Fruit fly (Drosophila melanogaster) whole organism, embryonic: ENCODE data around the gene CG5080.

Experiments
- Atf3 ChIP-seq: fragments of 200-800 bp; sonication (Bioruptor generic); optimal IDR thresholded peaks from 3 replicates; lab custom pipeline; 2016; ENCODE audit warnings: missing biosample characterization, missing genetic modification characterization
- B-H1 ChIP-seq: fragments of 200-800 bp; sonication (Bioruptor generic); IDR thresholded peaks from 3 replicates; pipeline ENCODE4 v1.3.6; 2022; ENCODE audit warnings: missing biosample characterization, missing genetic modification characterization
- CG10147 ChIP-seq: fragments of 200-800 bp; sonication (Bioruptor generic); optimal IDR thresholded peaks from 2 replicates; lab custom pipeline; 2019; ENCODE audit warnings: missing biosample characterization, mild to moderate bottlenecking, missing genetic modification characterization, moderate library complexity
- CG10565 ChIP-seq: fragments of 200-800 bp; sonication (Bioruptor generic); optimal IDR thresholded peaks from 3 replicates; lab custom pipeline; 2016; ENCODE audit warnings: missing biosample characterization, mild to moderate bottlenecking, missing genetic modification characterization
- CG11504 ChIP-seq: fragments of 200-800 bp; sonication (Bioruptor generic); optimal IDR thresholded peaks from 3 replicates; lab custom pipeline; 2019; ENCODE audit warnings: missing biosample characterization, mild to moderate bottlenecking, missing genetic modification characterization, moderate library complexity
- CG13123 ChIP-seq: fragments of 200-800 bp; sonication (Bioruptor generic); optimal IDR thresholded peaks from 2 replicates; lab custom pipeline; 2016; ENCODE audit warnings: missing biosample characterization, missing genetic modification characterization
- CG13894 ChIP-seq: fragments of 200-800 bp; sonication (Bioruptor generic); optimal IDR thresholded peaks from 3 replicates; lab custom pipeline; 2018; ENCODE audit warnings: missing biosample characterization, mild to moderate bottlenecking, missing genetic modification characterization, moderate library complexity
- CG15073 ChIP-seq: fragments of 200-800 bp; sonication (Bioruptor generic); optimal IDR thresholded peaks from 2 replicates; lab custom pipeline; 2016; ENCODE audit warnings: missing biosample characterization, missing genetic modification characterization
- CG1603 ChIP-seq: fragments of 200-800 bp; sonication (Bioruptor generic); optimal IDR thresholded peaks from 2 replicates; lab custom pipeline; 2019; ENCODE audit warnings: missing biosample characterization, mild to moderate bottlenecking, missing genetic modification characterization, moderate library complexity
- CG32772 ChIP-seq: fragments of 200-800 bp; sonication (Bioruptor generic); IDR thresholded peaks from 2 replicates; pipeline ENCODE4 v1.3.6; 2022; ENCODE audit warnings: missing biosample characterization, missing genetic modification characterization
- CG42726 ChIP-seq: fragments of 200-800 bp; sonication (Bioruptor generic); IDR thresholded peaks from 2 replicates; pipeline ENCODE4 v1.3.6; 2022; ENCODE audit warnings: missing biosample characterization, missing genetic modification characterization; ENCODE audit not compliant: partially characterized antibody
- CG4360 ChIP-seq: fragments of 200-800 bp; sonication (Bioruptor generic); IDR thresholded peaks from 2 replicates; pipeline ENCODE4 v1.3.6; 2022; ENCODE audit warnings: missing biosample characterization, missing genetic modification characterization
- CG4424 ChIP-seq: fragments of 200-800 bp; sonication (Bioruptor generic); optimal IDR thresholded peaks from 3 replicates; lab custom pipeline; 2016; ENCODE audit warnings: missing biosample characterization, missing genetic modification characterization
- CG5953 ChIP-seq: fragments of 200-800 bp; sonication (Bioruptor generic); IDR thresholded peaks from 2 replicates; pipeline ENCODE4 v1.3.6; 2022; ENCODE audit warnings: missing biosample characterization, missing genetic modification characterization
- CG6272 ChIP-seq: fragments of 200-800 bp; sonication (Bioruptor generic); IDR thresholded peaks from 2 replicates; pipeline ENCODE4 v1.3.6; 2022; ENCODE audit warnings: missing biosample characterization, missing genetic modification characterization
- CG6654 ChIP-seq: fragments of 200-800 bp; sonication (Bioruptor generic); optimal IDR thresholded peaks from 2 replicates; lab custom pipeline; 2017; ENCODE audit warnings: missing biosample characterization, mild to moderate bottlenecking, missing genetic modification characterization
- CG9797 ChIP-seq: fragments of 200-800 bp; sonication (Bioruptor generic); optimal IDR thresholded peaks from 3 replicates; lab custom pipeline; 2018; ENCODE audit warnings: missing biosample characterization, mild to moderate bottlenecking, missing genetic modification characterization
- D19A ChIP-seq: fragments of 200-800 bp; optimal IDR thresholded peaks from 3 replicates; lab custom pipeline; 2019; ENCODE audit warnings: missing biosample characterization, mild to moderate bottlenecking, missing genetic modification characterization, moderate library complexity
- ERR ChIP-seq: fragments of 200-800 bp; sonication (Bioruptor generic); optimal IDR thresholded peaks from 2 replicates; lab custom pipeline; 2016; ENCODE audit warnings: missing biosample characterization, missing genetic modification characterization
- Ets65A ChIP-seq: fragments of 200-800 bp; sonication (Bioruptor generic); peaks from one replicate; lab custom pipeline; 2016; ENCODE audit warnings: missing biosample characterization, missing genetic modification characterization
- Gsc ChIP-seq: fragments of 200-800 bp; sonication (Bioruptor generic); IDR thresholded peaks from 2 replicates; pipeline ENCODE4 v1.3.6; 2022; ENCODE audit warnings: missing biosample characterization, missing genetic modification characterization
- H2.0 ChIP-seq: fragments of 200-800 bp; sonication (Bioruptor generic); IDR thresholded peaks from 2 replicates; pipeline ENCODE4 v1.3.6; 2022; ENCODE audit warnings: missing biosample characterization, missing genetic modification characterization
- HLH54F ChIP-seq: fragments of 200-800 bp; sonication (Bioruptor generic); optimal IDR thresholded peaks from 3 replicates; lab custom pipeline; 2016; ENCODE audit warnings: missing biosample characterization, missing genetic modification characterization
- Mes4 ChIP-seq: fragments of 200-800 bp; sonication (Bioruptor generic); optimal IDR thresholded peaks from 2 replicates; lab custom pipeline; 2016; ENCODE audit warnings: missing biosample characterization, missing genetic modification characterization
- NC2β ChIP-seq: fragments of 200-800 bp; sonication (Bioruptor generic); optimal IDR thresholded peaks from 2 replicates; lab custom pipeline; 2016; ENCODE audit warnings: missing biosample characterization, missing genetic modification characterization
- Nf-YB ChIP-seq: fragments of 200-800 bp; sonication (Bioruptor generic); optimal IDR thresholded peaks from 3 replicates; lab custom pipeline; 2019; ENCODE audit warnings: missing biosample characterization, mild to moderate bottlenecking, missing genetic modification characterization, moderate library complexity
- Ravus ChIP-seq: fragments of 200-800 bp; sonication (Bioruptor generic); IDR thresholded peaks from 2 replicates; pipeline ENCODE4 v1.3.6; 2022; ENCODE audit warnings: missing biosample characterization, missing genetic modification characterization
- Sox100B ChIP-seq: fragments of 200-800 bp; sonication (Bioruptor generic); optimal IDR thresholded peaks from 3 replicates; lab custom pipeline; 2018; ENCODE audit warnings: missing biosample characterization, mild to moderate bottlenecking, missing genetic modification characterization
- Sox102F ChIP-seq: fragments of 200-800 bp; sonication (Bioruptor generic); optimal IDR thresholded peaks from 2 replicates; lab custom pipeline; 2018; ENCODE audit warnings: missing biosample characterization, mild to moderate bottlenecking, missing genetic modification characterization, moderate library complexity
- Spps ChIP-seq: fragments of 200-800 bp; sonication (Bioruptor generic); optimal IDR thresholded peaks from 2 replicates; lab custom pipeline; 2018; ENCODE audit warnings: missing biosample characterization, mild to moderate bottlenecking, missing genetic modification characterization
- chinmo ChIP-seq: fragments of 200-800 bp; sonication (Bioruptor generic); IDR thresholded peaks from 4 replicates; pipeline ENCODE4 v1.3.6; 2022; ENCODE audit warnings: missing biosample characterization, missing genetic modification characterization; ENCODE audit not compliant: partially characterized antibody
- dmrt99B ChIP-seq: fragments of 200-800 bp; sonication (Bioruptor generic); optimal IDR thresholded peaks from 2 replicates; lab custom pipeline; 2018; ENCODE audit warnings: missing biosample characterization, mild to moderate bottlenecking, missing genetic modification characterization, moderate library complexity
- exex ChIP-seq: fragments of 200-800 bp; sonication (Bioruptor generic); optimal IDR thresholded peaks from 4 replicates; lab custom pipeline; 2018; ENCODE audit warnings: missing biosample characterization, mild to moderate bottlenecking, missing genetic modification characterization, moderate library complexity
- gcm2 ChIP-seq: fragments of 200-800 bp; sonication (Bioruptor generic); optimal IDR thresholded peaks from 2 replicates; lab custom pipeline; 2016; ENCODE audit warnings: missing biosample characterization, missing genetic modification characterization
- kah ChIP-seq: fragments of 200-800 bp; sonication (Bioruptor generic); optimal IDR thresholded peaks from 2 replicates; lab custom pipeline; 2018; ENCODE audit warnings: missing biosample characterization, mild to moderate bottlenecking, missing genetic modification characterization
- kay ChIP-seq: fragments of 200-800 bp; sonication (Bioruptor generic); optimal IDR thresholded peaks from 2 replicates; lab custom pipeline; 2016; ENCODE audit warnings: missing biosample characterization, missing genetic modification characterization
- knrl ChIP-seq: fragments of 200-800 bp; sonication (Bioruptor generic); IDR thresholded peaks from 3 replicates; pipeline ENCODE4 v1.3.6; 2022; ENCODE audit warnings: missing biosample characterization, missing genetic modification characterization; ENCODE audit not compliant: partially characterized antibody
- lov ChIP-seq, 2 experiments: fragments of 200-800 bp in 1 of 2; fragments of >200 bp in 1 of 2; sonication (Bioruptor generic) in 1 of 2; IDR thresholded peaks in 1 of 2; optimal IDR thresholded peaks in 1 of 2; 2 replicates in 1 of 2; 3 replicates in 1 of 2; pipeline versions ENCODE4 v1.3.6 to Lab custom; 2017 to 2022; ENCODE audit warnings: missing biosample characterization in 1 of 2, missing genetic modification characterization in 1 of 2
- nau ChIP-seq: fragments of 200-800 bp; sonication (Bioruptor generic); optimal IDR thresholded peaks from 3 replicates; lab custom pipeline; 2017; ENCODE audit warnings: missing biosample characterization, mild to moderate bottlenecking, missing genetic modification characterization, missing genetic modification reagents
- org-1 ChIP-seq: fragments of 200-800 bp; sonication (Bioruptor generic); optimal IDR thresholded peaks from 2 replicates; lab custom pipeline; 2017; ENCODE audit warnings: missing biosample characterization, missing genetic modification characterization
- pan ChIP-seq, 4 experiments: fragments of >200 bp in 3 of 4; fragments of 200-800 bp in 1 of 4; sonication (Bioruptor generic) in 1 of 4; optimal IDR thresholded peaks in 3 of 4; IDR thresholded peaks in 1 of 4; 2 replicates each; pipeline versions ENCODE4 v1.3.6 to Lab custom; 2017 to 2022; ENCODE audit warnings: missing biosample characterization in 2 of 4, missing genetic modification characterization in 2 of 4, mixed read lengths in 1 of 4
- scrt ChIP-seq: fragments of 200-800 bp; sonication (Bioruptor generic); optimal IDR thresholded peaks from 2 replicates; lab custom pipeline; 2018; ENCODE audit warnings: missing biosample characterization, mild to moderate bottlenecking, missing genetic modification characterization, moderate library complexity
- slbo ChIP-seq: fragments of 200-800 bp; sonication (Bioruptor generic); IDR thresholded peaks from 2 replicates; pipeline ENCODE4 v1.3.6; 2022; ENCODE audit warnings: missing biosample characterization, missing genetic modification characterization
- vfl ChIP-seq: fragments of 200-800 bp; sonication (Bioruptor generic); optimal IDR thresholded peaks from 2 replicates; lab custom pipeline; 2016; ENCODE audit warnings: missing biosample characterization, missing genetic modification characterization

The CG5080 gene

DNA sequence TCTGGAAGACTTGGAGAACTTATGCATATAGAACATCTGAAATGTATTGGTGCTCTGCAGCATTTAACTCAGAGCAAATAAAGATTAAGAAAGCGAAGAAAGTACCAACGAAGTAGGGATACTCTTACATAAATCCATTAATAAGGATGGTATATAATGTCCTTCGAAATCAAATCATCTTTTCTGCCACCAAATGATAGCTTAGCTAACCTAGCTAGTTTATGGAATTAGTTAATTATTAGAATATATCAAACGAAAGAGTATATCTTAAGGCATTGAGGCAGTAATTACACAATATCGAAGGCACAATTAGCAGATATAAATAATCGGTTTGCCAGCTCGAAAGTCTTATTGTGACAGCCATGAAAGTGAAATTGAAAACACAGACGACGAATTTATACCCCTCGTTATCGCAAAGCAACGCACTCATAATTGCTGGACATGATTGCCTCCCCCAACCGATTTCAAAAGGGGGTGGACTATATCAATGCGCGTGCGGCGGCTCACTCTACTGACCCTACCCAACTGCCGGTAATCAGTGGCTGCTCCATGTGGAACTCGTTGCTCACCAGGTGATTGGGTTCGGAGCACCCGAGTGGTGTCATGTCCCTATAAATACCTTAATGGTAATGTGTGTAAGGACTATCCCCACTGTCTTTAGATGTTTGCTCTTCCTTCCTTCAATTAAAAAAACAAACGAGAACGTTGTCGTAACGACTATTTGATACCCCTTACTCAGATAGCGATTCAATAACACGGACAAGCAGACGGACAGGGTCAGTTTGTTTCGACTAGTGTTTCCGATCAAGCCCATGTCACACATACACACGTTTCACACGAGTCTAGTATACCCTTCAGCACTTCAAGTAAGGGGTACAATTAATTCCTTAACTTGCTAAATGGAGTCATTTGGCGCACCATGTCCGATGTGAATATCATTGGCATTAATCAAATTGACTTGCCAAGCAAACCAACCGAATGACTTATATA is 19.0 kb downstream of the CG5080 start (continued):
- TF ChIP-seq CG4424 (GFP tag; lab: Kevin White, UChicago) (peak; percentile 55), kay (no peak), CG6654 (peak; percentile 4), Spps (tag; lab: Kevin White, UChicago) (no peak), Ets65A (GFP tag; lab: Kevin White, UChicago) (peak; percentile 92)

DNA sequence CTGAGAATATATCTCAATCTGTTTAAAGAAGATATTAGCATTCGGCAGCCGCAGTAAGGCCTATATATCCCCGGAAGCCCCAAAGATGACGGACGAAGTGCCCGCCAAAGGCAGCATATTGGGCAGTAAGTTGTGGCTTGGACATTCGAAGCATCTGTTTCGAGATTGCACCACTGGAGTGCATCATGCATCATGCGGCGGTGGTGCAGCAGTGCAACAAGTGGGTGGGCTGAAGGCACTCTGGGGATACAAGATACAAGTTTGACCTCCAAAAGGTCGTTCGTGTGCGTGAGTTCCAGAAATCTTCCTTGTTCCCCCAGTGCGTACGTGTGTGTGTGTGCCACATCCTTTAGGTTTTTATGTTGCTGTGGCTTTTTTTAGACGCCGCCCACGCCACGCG is 20.4 kb downstream of the CG5080 start:
- TF ChIP-seq CG10147 (GFP tag; lab: Kevin White, UChicago): no peak
- TF ChIP-seq ERR (GFP tag; lab: Kevin White, UChicago): peak; percentile 87
- TF ChIP-seq exex (tag; lab: Kevin White, UChicago): no peak
- TF ChIP-seq Mes4 (GFP tag; lab: Kevin White, UChicago): no peak
- 0 out of 2 replicates have a peak, but pooled peaks have one; percentile 3 for TF ChIP-seq CG42726 (GFP tag; lab: Robert Waterston, UW)
- no peak for TF ChIP-seq knrl (GFP tag; lab: Robert Waterston, UW)
- peak; percentile 75 for TF ChIP-seq kah (GFP tag; lab: Kevin White, UChicago)
- no peak for TF ChIP-seq CG5953 (GFP tag; lab: Robert Waterston, UW)
- TF ChIP-seq CG13894 (tag; lab: Kevin White, UChicago): peak; percentile 44
- TF ChIP-seq D19A (tag; lab: Kevin White, UChicago): peak; percentile 43
- TF ChIP-seq Ets65A (GFP tag; lab: Kevin White, UChicago): peak; percentile 17
- TF ChIP-seq scrt: peak; percentile 58
- no peak for TF ChIP-seq Atf3 (GFP tag; lab: Kevin White, UChicago)
- no peak for TF ChIP-seq dmrt99B (tag; lab: Kevin White, UChicago)
- no peak for TF ChIP-seq CG15073 (GFP tag; lab: Kevin White, UChicago)
- TF ChIP-seq nau: no peak

DNA sequence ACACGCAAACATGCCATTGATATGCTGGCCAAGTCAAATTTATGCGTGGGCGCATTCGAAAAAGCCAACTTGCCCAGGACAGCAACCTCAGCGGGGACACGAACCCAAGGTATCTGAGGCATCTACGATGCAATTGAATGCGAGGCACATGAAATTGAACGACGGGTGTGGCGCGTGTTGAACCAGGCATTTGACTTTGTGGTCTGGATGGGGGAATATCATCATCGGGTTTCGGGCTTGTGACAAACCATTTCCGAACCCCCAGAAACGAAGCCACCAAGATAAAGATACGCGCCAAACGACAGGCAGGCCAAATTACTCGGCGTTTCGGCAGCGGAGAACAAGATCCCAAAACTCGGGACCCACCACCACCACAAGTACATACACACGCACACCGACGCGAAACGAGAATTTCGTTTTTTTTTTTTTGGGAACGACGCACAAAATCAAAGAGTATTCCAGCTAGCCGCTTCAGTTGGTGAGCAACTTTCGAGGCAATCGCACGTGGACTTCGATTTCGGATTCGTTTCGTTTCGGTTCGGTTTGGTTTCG is 20.9 kb downstream of the CG5080 start, which contains the start of gene MFS3:
Gene MFS3 (plus strand): TSS at position 472 of the 552 bp plus-strand sequence.
- peak; percentile 80 for TF ChIP-seq CG1603
- TF ChIP-seq Gsc (GFP tag; lab: Robert Waterston, UW): no peak
- peak; percentile 53; the same call in 1 of the 2 replicates for TF ChIP-seq CG32772 (GFP tag; lab: Robert Waterston, UW)
- no peak for TF ChIP-seq Ravus
- TF ChIP-seq CG10565 (GFP tag; lab: Kevin White, UChicago): no peak
- peak; percentile 53 for TF ChIP-seq CG11504
- TF ChIP-seq gcm2: no peak
- no peak for TF ChIP-seq CG4360 (GFP tag; lab: Robert Waterston, UW)
- TF ChIP-seq vfl (GFP tag; lab: Kevin White, UChicago): no peak
- no peak for TF ChIP-seq pan (optimal IDR thresholded peaks at IDR 0.05; lab: Kevin White, UChicago)
- no peak for TF ChIP-seq pan (GFP tag; optimal IDR thresholded peaks at IDR 0.05 in 1 of 2, IDR thresholded peaks at IDR 0.05 in 1 of 2)
- no peak for TF ChIP-seq Sox102F (GFP tag; lab: Kevin White, UChicago)
- no peak for TF ChIP-seq CG9797
- TF ChIP-seq chinmo (GFP tag; lab: Robert Waterston, UW): peak; percentile 95
- TF ChIP-seq H2.0 (GFP tag; lab: Robert Waterston, UW): no peak
- no peak for TF ChIP-seq B-H1
- no peak for TF ChIP-seq Sox100B
- TF ChIP-seq NC2β: peak; percentile 19
- TF ChIP-seq CG13123 (GFP tag; lab: Kevin White, UChicago): no peak
- no peak for TF ChIP-seq lov (optimal IDR thresholded peaks at IDR 0.05; lab: Kevin White, UChicago)
- TF ChIP-seq lov (GFP tag; IDR thresholded peaks at IDR 0.05; lab: Robert Waterston, UW): no peak
- no peak for TF ChIP-seq org-1 (GFP tag; lab: Kevin White, UChicago)
- peak; percentile 6; the same call in 1 of the 2 replicates for TF ChIP-seq CG6272 (GFP tag; lab: Robert Waterston, UW)
- peak; percentile 25; the same call in 1 of the 2 replicates for TF ChIP-seq slbo (GFP tag; lab: Robert Waterston, UW)
- no peak for TF ChIP-seq HLH54F (GFP tag; lab: Kevin White, UChicago)
- TF ChIP-seq Nf-YB (GFP tag; lab: Kevin White, UChicago): no peak
